Worm (Caenorhabditis elegans): ENCODE data around the gene apx-1.

The apx-1 gene

ce11 chrV:3269407-3269806, 59.4 kb downstream of the apx-1 start, which contains the start of gene T28A11.19:
TSS of gene T28A11.19 (minus strand) at chrV:3269514.
- no peak for TF ChIP-seq egl-44 (GFP tag; IDR thresholded peaks at IDR 0.05)
- no peak for TF ChIP-seq hrde-1 (tag; optimal IDR thresholded peaks at IDR 0.05; ENCODE audit: borderline replicate concordance)
- no peak for TF ChIP-seq F55B11.4 (tag; optimal IDR thresholded peaks at IDR 0.05; ENCODE audit: borderline replicate concordance, insufficient read depth)
- TF ChIP-seq sdz-38 (tag; optimal IDR thresholded peaks at IDR 0.05) = no peak
- no peak for TF ChIP-seq D2030.7 (GFP tag; IDR thresholded peaks at IDR 0.05)
- TF ChIP-seq lsy-27 (tag; optimal IDR thresholded peaks at IDR 0.05; ENCODE audit: borderline replicate concordance, insufficient read depth) = no peak
